Fruit fly (Drosophila melanogaster) whole organism, embryonic: ENCODE results near the gene CG32447.
A peak's percentile ranks its signal among the peaks of the same experiment; 100 is the strongest.

Experiments
- ATbp ChIP-seq: fragments of 200-800 bp; sonication (Bioruptor generic); optimal IDR thresholded peaks from 2 replicates; lab custom pipeline; 2017; ENCODE audit warnings: missing biosample characterization, mild to moderate bottlenecking, missing genetic modification characterization, missing genetic modification reagents
- CG10979 ChIP-seq: fragments of 200-800 bp; sonication (Bioruptor generic); optimal IDR thresholded peaks from 2 replicates; lab custom pipeline; 2018; ENCODE audit warnings: missing biosample characterization, mild to moderate bottlenecking, missing genetic modification characterization, moderate library complexity
- CG11504 ChIP-seq: fragments of 200-800 bp; sonication (Bioruptor generic); optimal IDR thresholded peaks from 3 replicates; lab custom pipeline; 2019; ENCODE audit warnings: missing biosample characterization, mild to moderate bottlenecking, missing genetic modification characterization, moderate library complexity
- CG11696 ChIP-seq: fragments of 200-800 bp; sonication (Bioruptor generic); IDR thresholded peaks from 2 replicates; pipeline ENCODE4 v1.3.6; 2022; ENCODE audit warnings: missing biosample characterization, missing genetic modification characterization
- CG12769 ChIP-seq: fragments of 200-800 bp; sonication (Bioruptor generic); optimal IDR thresholded peaks from 2 replicates; lab custom pipeline; 2019; ENCODE audit warnings: missing biosample characterization, mild to moderate bottlenecking, missing genetic modification characterization, moderate library complexity
- CG17361 ChIP-seq: fragments of 200-800 bp; sonication (Bioruptor generic); IDR thresholded peaks from 3 replicates; pipeline ENCODE4 v1.3.6; 2022; ENCODE audit warnings: missing biosample characterization, missing genetic modification characterization
- CG17385 ChIP-seq: fragments of 200-800 bp; sonication (Bioruptor generic); optimal IDR thresholded peaks from 3 replicates; lab custom pipeline; 2018; ENCODE audit warnings: missing biosample characterization, mild to moderate bottlenecking, missing genetic modification characterization
- CG30403 ChIP-seq: fragments of 200-800 bp; sonication (Bioruptor generic); optimal IDR thresholded peaks from 3 replicates; lab custom pipeline; 2016; ENCODE audit warnings: missing biosample characterization, missing genetic modification characterization
- CG32532 ChIP-seq: fragments of 200-800 bp; sonication (Bioruptor generic); IDR thresholded peaks from 2 replicates; pipeline ENCODE4 v1.3.6; 2022; ENCODE audit warnings: missing biosample characterization, missing genetic modification characterization
- CG32767 ChIP-seq: fragments of 200-800 bp; sonication (Bioruptor generic); IDR thresholded peaks from 2 replicates; pipeline ENCODE4 v1.3.6; 2022; ENCODE audit warnings: missing biosample characterization, missing genetic modification characterization
- CG32772 ChIP-seq: fragments of 200-800 bp; sonication (Bioruptor generic); IDR thresholded peaks from 2 replicates; pipeline ENCODE4 v1.3.6; 2022; ENCODE audit warnings: missing biosample characterization, missing genetic modification characterization
- CG34376 ChIP-seq: fragments of 200-800 bp; sonication (Bioruptor generic); optimal IDR thresholded peaks from 2 replicates; lab custom pipeline; 2018; ENCODE audit warnings: missing biosample characterization, mild to moderate bottlenecking, missing genetic modification characterization
- CG3995 ChIP-seq: fragments of 200-800 bp; sonication (Bioruptor generic); optimal IDR thresholded peaks from 3 replicates; lab custom pipeline; 2016; ENCODE audit warnings: missing biosample characterization, missing genetic modification characterization
- CG4282 ChIP-seq: fragments of 200-800 bp; sonication (Bioruptor generic); optimal IDR thresholded peaks from 2 replicates; lab custom pipeline; 2016; ENCODE audit warnings: missing biosample characterization, missing genetic modification characterization
- CG4424 ChIP-seq: fragments of 200-800 bp; sonication (Bioruptor generic); optimal IDR thresholded peaks from 3 replicates; lab custom pipeline; 2016; ENCODE audit warnings: missing biosample characterization, missing genetic modification characterization
- CG6254 ChIP-seq: fragments of 200-800 bp; sonication (Bioruptor generic); optimal IDR thresholded peaks from 3 replicates; lab custom pipeline; 2017; ENCODE audit warnings: mild to moderate bottlenecking, missing biosample characterization, missing genetic modification reagents, missing genetic modification characterization
- CG6654 ChIP-seq: fragments of 200-800 bp; sonication (Bioruptor generic); optimal IDR thresholded peaks from 2 replicates; lab custom pipeline; 2017; ENCODE audit warnings: missing biosample characterization, mild to moderate bottlenecking, missing genetic modification characterization
- CG6854 ChIP-seq: fragments of 200-800 bp; sonication (Bioruptor generic); optimal IDR thresholded peaks from 3 replicates; lab custom pipeline; 2017; ENCODE audit warnings: missing biosample characterization, mild to moderate bottlenecking, missing genetic modification characterization
- CG9215 ChIP-seq: fragments of 200-800 bp; sonication (Bioruptor generic); IDR thresholded peaks from 2 replicates; pipeline ENCODE4 v1.3.6; 2022; ENCODE audit warnings: missing biosample characterization, missing genetic modification characterization
- CG9876 ChIP-seq: fragments of 200-800 bp; sonication (Bioruptor generic); optimal IDR thresholded peaks from 2 replicates; lab custom pipeline; 2016; ENCODE audit warnings: missing biosample characterization, missing genetic modification characterization
- CG9932 ChIP-seq: fragments of 200-800 bp; sonication (Bioruptor generic); IDR thresholded peaks from 2 replicates; pipeline ENCODE4 v1.3.6; 2022; ENCODE audit warnings: missing biosample characterization, missing genetic modification characterization
- Chrac-16 ChIP-seq: fragments of 200-800 bp; sonication (Bioruptor generic); optimal IDR thresholded peaks from 3 replicates; lab custom pipeline; 2016; ENCODE audit warnings: missing biosample characterization, missing genetic modification characterization
- CrebB ChIP-seq: fragments of 200-800 bp; sonication (Bioruptor generic); optimal IDR thresholded peaks from 3 replicates; lab custom pipeline; 2018; ENCODE audit warnings: missing biosample characterization, mild to moderate bottlenecking, missing genetic modification characterization
- Drgx ChIP-seq: fragments of 200-800 bp; sonication (Bioruptor generic); IDR thresholded peaks from 2 replicates; pipeline ENCODE4 v1.3.6; 2022; ENCODE audit warnings: missing biosample characterization, missing genetic modification characterization
- E2f2 ChIP-seq: fragments of 200-800 bp; sonication (Bioruptor generic); IDR thresholded peaks from 2 replicates; pipeline ENCODE4 v1.3.6; 2022; ENCODE audit warnings: missing biosample characterization, missing genetic modification characterization
- Hr39 ChIP-seq: fragments of >200 bp; optimal IDR thresholded peaks from 2 replicates; lab custom pipeline; 2017
- Oli ChIP-seq: fragments of 200-800 bp; sonication (Bioruptor generic); optimal IDR thresholded peaks from 2 replicates; lab custom pipeline; 2018; ENCODE audit warnings: missing biosample characterization, mild to moderate bottlenecking, missing genetic modification characterization, moderate library complexity
- Rx ChIP-seq: fragments of 200-800 bp; sonication (Bioruptor generic); IDR thresholded peaks from 2 replicates; pipeline ENCODE4 v1.3.6; 2022; ENCODE audit warnings: missing biosample characterization, missing genetic modification characterization
- Sox102F ChIP-seq: fragments of 200-800 bp; sonication (Bioruptor generic); optimal IDR thresholded peaks from 2 replicates; lab custom pipeline; 2018; ENCODE audit warnings: missing biosample characterization, mild to moderate bottlenecking, missing genetic modification characterization, moderate library complexity
- Ssrp ChIP-seq: fragments of 200-800 bp; sonication (Bioruptor generic); optimal IDR thresholded peaks from 2 replicates; lab custom pipeline; 2018; ENCODE audit warnings: missing biosample characterization, mild to moderate bottlenecking, missing genetic modification characterization, moderate library complexity
- Xbp1 ChIP-seq: fragments of 200-800 bp; sonication (Bioruptor generic); optimal IDR thresholded peaks from 3 replicates; lab custom pipeline; 2016; ENCODE audit warnings: missing biosample characterization, mild to moderate bottlenecking, missing genetic modification characterization
- Xrp1 ChIP-seq: fragments of 200-800 bp; sonication (Bioruptor generic); IDR thresholded peaks from 2 replicates; pipeline ENCODE4 v1.3.6; 2022; ENCODE audit warnings: missing biosample characterization, missing genetic modification characterization
- az2 ChIP-seq: fragments of 200-800 bp; sonication (Bioruptor generic); optimal IDR thresholded peaks from 3 replicates; lab custom pipeline; 2016; ENCODE audit warnings: missing biosample characterization, missing genetic modification characterization
- bsh ChIP-seq, 2 experiments: fragments of 200-800 bp; sonication (Bioruptor generic); optimal IDR thresholded peaks; 2 replicates each; lab custom pipeline; 2017 to 2018; ENCODE audit warnings: mild to moderate bottlenecking in 2 of 2, missing biosample characterization in 2 of 2, missing genetic modification characterization in 2 of 2, moderate library complexity in 1 of 2
- cato ChIP-seq: fragments of 200-800 bp; sonication (Bioruptor generic); optimal IDR thresholded peaks from 2 replicates; lab custom pipeline; 2016; ENCODE audit warnings: missing biosample characterization, missing genetic modification characterization, borderline replicate concordance
- crc ChIP-seq: fragments of 200-800 bp; sonication (Bioruptor generic); optimal IDR thresholded peaks from 2 replicates; lab custom pipeline; 2016; ENCODE audit warnings: missing biosample characterization, missing genetic modification characterization
- dysf ChIP-seq: fragments of 200-800 bp; sonication (Bioruptor generic); IDR thresholded peaks from 3 replicates; pipeline ENCODE4 v1.3.6; 2022; ENCODE audit warnings: missing biosample characterization, missing genetic modification characterization
- inv ChIP-seq: fragments of 200-800 bp; sonication (Bioruptor generic); IDR thresholded peaks from 2 replicates; pipeline ENCODE4 v1.3.6; 2022; ENCODE audit warnings: missing biosample characterization, missing genetic modification characterization; ENCODE audit not compliant: partially characterized antibody
- jigr1 ChIP-seq: fragments of 200-800 bp; sonication (Bioruptor generic); IDR thresholded peaks from 3 replicates; pipeline ENCODE4 v1.3.6; 2022; ENCODE audit warnings: missing biosample characterization, missing genetic modification characterization
- klu ChIP-seq: fragments of 200-800 bp; sonication (Bioruptor generic); IDR thresholded peaks from 2 replicates; pipeline ENCODE4 v1.3.6; 2022; ENCODE audit warnings: missing biosample characterization, missing genetic modification characterization
- lilli ChIP-seq: fragments of 200-800 bp; sonication (Bioruptor generic); optimal IDR thresholded peaks from 3 replicates; lab custom pipeline; 2016; ENCODE audit warnings: missing biosample characterization, missing genetic modification characterization
- nerfin-2 ChIP-seq: fragments of 200-800 bp; sonication (Bioruptor generic); IDR thresholded peaks from 2 replicates; pipeline ENCODE4 v1.3.6; 2022; ENCODE audit warnings: missing biosample characterization, missing genetic modification characterization; ENCODE audit not compliant: partially characterized antibody
- psq ChIP-seq: fragments of 200-800 bp; sonication (Bioruptor generic); optimal IDR thresholded peaks from 2 replicates; lab custom pipeline; 2017; ENCODE audit warnings: missing biosample characterization, missing genetic modification characterization
- sisA ChIP-seq: fragments of 200-800 bp; sonication (Bioruptor generic); IDR thresholded peaks from 2 replicates; pipeline ENCODE4 v1.3.6; 2022; ENCODE audit warnings: missing biosample characterization, missing genetic modification characterization
- slbo ChIP-seq: fragments of 200-800 bp; sonication (Bioruptor generic); IDR thresholded peaks from 2 replicates; pipeline ENCODE4 v1.3.6; 2022; ENCODE audit warnings: missing biosample characterization, missing genetic modification characterization
- slp2 ChIP-seq: fragments of 200-800 bp; sonication (Bioruptor generic); optimal IDR thresholded peaks from 2 replicates; lab custom pipeline; 2016; ENCODE audit warnings: missing biosample characterization, missing genetic modification characterization
- sob ChIP-seq: fragments of 200-800 bp; sonication (Bioruptor generic); IDR thresholded peaks from 2 replicates; pipeline ENCODE4 v1.3.6; 2022; ENCODE audit warnings: missing biosample characterization, missing genetic modification characterization
- tap ChIP-seq: fragments of 200-800 bp; optimal IDR thresholded peaks from 3 replicates; lab custom pipeline; 2019; ENCODE audit warnings: missing biosample characterization, mild to moderate bottlenecking, missing genetic modification characterization, moderate library complexity
- tgo ChIP-seq: fragments of 200-800 bp; sonication (Bioruptor generic); IDR thresholded peaks from 3 replicates; pipeline ENCODE4 v1.3.6; 2022; ENCODE audit warnings: missing biosample characterization, missing genetic modification characterization
- toy ChIP-seq: fragments of 200-800 bp; sonication (Bioruptor generic); IDR thresholded peaks from 2 replicates; pipeline ENCODE4 v1.3.6; 2022; ENCODE audit warnings: missing biosample characterization, missing genetic modification characterization

CG32447 gene

dm6 chr3L:21738175-21739016 is 32.2 kb upstream of the CG32447 start, which contains the start of gene CG14567 (continued):
- TF ChIP-seq Drgx: peak; percentile 83
- no peak for TF ChIP-seq jigr1 (GFP tag; lab: Robert Waterston, UW)
- TF ChIP-seq Sox102F (GFP tag; lab: Kevin White, UChicago): peak; percentile 74
- no peak for TF ChIP-seq CG12769 (tag; lab: Kevin White, UChicago)
- TF ChIP-seq CG6254 (GFP tag; lab: Kevin White, UChicago): no peak
- TF ChIP-seq CG32767 (GFP tag; lab: Robert Waterston, UW): peak; percentile 34; the same call in 1 of the 2 replicates
- no peak for TF ChIP-seq psq (GFP tag; lab: Kevin White, UChicago)
- TF ChIP-seq CG9215 (GFP tag; lab: Robert Waterston, UW): no peak
- peak; percentile 22; the same call in 1 of the 2 replicates for TF ChIP-seq sisA (GFP tag; lab: Robert Waterston, UW)
- peak; percentile 26; the same call in 1 of the 2 replicates for TF ChIP-seq Rx (GFP tag; lab: Robert Waterston, UW)
- TF ChIP-seq CG9932: peak; percentile 44; the same call in 1 of the 2 replicates
- TF ChIP-seq toy (GFP tag; lab: Robert Waterston, UW): no peak
- peak; percentile 12 for TF ChIP-seq Chrac-16 (GFP tag; lab: Kevin White, UChicago)
- TF ChIP-seq nerfin-2 (GFP tag; lab: Robert Waterston, UW): no peak
- no peak for TF ChIP-seq cato (GFP tag; lab: Kevin White, UChicago)
- 0 out of 3 replicates have a peak, but pooled peaks have one; percentile 10 for TF ChIP-seq CG17361
- no peak for TF ChIP-seq CG9876
- no peak for TF ChIP-seq E2f2 (GFP tag; lab: Robert Waterston, UW)
- TF ChIP-seq az2 (GFP tag; lab: Kevin White, UChicago): peak; percentile 48
- no peak for TF ChIP-seq CG6654
- TF ChIP-seq Ssrp (tag; lab: Kevin White, UChicago): peak; percentile 14
- TF ChIP-seq CrebB (tag; lab: Kevin White, UChicago): no peak
- peak; percentile 37 for TF ChIP-seq Oli (tag; lab: Kevin White, UChicago)
- no peak for TF ChIP-seq CG6854 (GFP tag; lab: Kevin White, UChicago)
- TF ChIP-seq CG11504: peak; percentile 71
- peak; percentile 42 for TF ChIP-seq ATbp (GFP tag; lab: Kevin White, UChicago)
- peak; percentile 45; the same call in 1 of the 2 replicates for TF ChIP-seq Xrp1 (GFP tag; lab: Robert Waterston, UW)
- TF ChIP-seq tgo: peak; percentile 45; the same call in 2 of the 3 replicates
- no peak for TF ChIP-seq sob (GFP tag; lab: Robert Waterston, UW)
- peak; percentile 51; the same call in 1 of the 2 replicates for TF ChIP-seq CG32772 (GFP tag; lab: Robert Waterston, UW)
- TF ChIP-seq slp2 (GFP tag; lab: Kevin White, UChicago): no peak
- peak; percentile 29 for TF ChIP-seq CG10979 (tag; lab: Kevin White, UChicago)
- TF ChIP-seq CG4424 (GFP tag; lab: Kevin White, UChicago): peak; percentile 21
- TF ChIP-seq klu (GFP tag; lab: Robert Waterston, UW): no peak
- no peak for TF ChIP-seq crc (GFP tag; lab: Kevin White, UChicago)
- peak; percentile 63 for TF ChIP-seq slbo
- TF ChIP-seq CG17385 (GFP tag; lab: Kevin White, UChicago): peak; percentile 5
- peak; percentile 8 for TF ChIP-seq tap (tag; lab: Kevin White, UChicago)
- TF ChIP-seq CG34376: no peak
- TF ChIP-seq CG11696 (GFP tag; lab: Robert Waterston, UW): no peak
- TF ChIP-seq lilli: peak; percentile 19
- peak in 1 of 2 experiments; percentile 55 for TF ChIP-seq bsh (GFP tag; optimal IDR thresholded peaks at IDR 0.05; lab: Kevin White, UChicago)
- peak; percentile 16 for TF ChIP-seq CG30403
- TF ChIP-seq CG3995 (GFP tag; lab: Kevin White, UChicago): no peak
- peak; percentile 46; the same call in 1 of the 3 replicates for TF ChIP-seq dysf
- no peak for TF ChIP-seq Hr39 (lab: Kevin White, UChicago)
- no peak for TF ChIP-seq inv
- TF ChIP-seq CG32532 (GFP tag; lab: Robert Waterston, UW): peak; percentile 54
- no peak for TF ChIP-seq CG4282 (GFP tag; lab: Kevin White, UChicago)
- TF ChIP-seq Xbp1 (GFP tag; lab: Kevin White, UChicago): peak; percentile 45
